Fruit fly (Drosophila melanogaster) whole organism, embryonic: ENCODE results near the gene CG10996.

Source experiments
- Bteb2 ChIP-seq: fragments of 200-800 bp; sonication (Bioruptor generic); optimal IDR thresholded peaks from 2 replicates; lab custom pipeline; 2016; ENCODE audit warnings: missing biosample characterization, missing genetic modification characterization
- CG10979 ChIP-seq: fragments of 200-800 bp; sonication (Bioruptor generic); optimal IDR thresholded peaks from 2 replicates; lab custom pipeline; 2018; ENCODE audit warnings: missing biosample characterization, mild to moderate bottlenecking, missing genetic modification characterization, moderate library complexity
- CG11504 ChIP-seq: fragments of 200-800 bp; sonication (Bioruptor generic); optimal IDR thresholded peaks from 3 replicates; lab custom pipeline; 2019; ENCODE audit warnings: missing biosample characterization, mild to moderate bottlenecking, missing genetic modification characterization, moderate library complexity
- CG11696 ChIP-seq: fragments of 200-800 bp; sonication (Bioruptor generic); IDR thresholded peaks from 2 replicates; pipeline ENCODE4 v1.3.6; 2022; ENCODE audit warnings: missing biosample characterization, missing genetic modification characterization
- CG13296 ChIP-seq: fragments of 200-800 bp; sonication (Bioruptor generic); optimal IDR thresholded peaks from 3 replicates; lab custom pipeline; 2018; ENCODE audit warnings: missing biosample characterization, mild to moderate bottlenecking, missing genetic modification characterization
- CG14710 ChIP-seq: fragments of 200-800 bp; sonication (Bioruptor generic); optimal IDR thresholded peaks from 3 replicates; lab custom pipeline; 2019; ENCODE audit warnings: missing biosample characterization, mild to moderate bottlenecking, missing genetic modification characterization, moderate library complexity
- CG15073 ChIP-seq: fragments of 200-800 bp; sonication (Bioruptor generic); optimal IDR thresholded peaks from 2 replicates; lab custom pipeline; 2016; ENCODE audit warnings: missing biosample characterization, missing genetic modification characterization
- CG16863 ChIP-seq: fragments of 200-800 bp; sonication (Bioruptor generic); optimal IDR thresholded peaks from 3 replicates; lab custom pipeline; 2016; ENCODE audit warnings: missing biosample characterization, missing genetic modification characterization
- CG17186 ChIP-seq: fragments of 200-800 bp; sonication (Bioruptor generic); optimal IDR thresholded peaks from 3 replicates; lab custom pipeline; 2017; ENCODE audit warnings: missing biosample characterization, missing genetic modification reagents, missing genetic modification characterization
- CG17568 ChIP-seq: fragments of 200-800 bp; sonication (Bioruptor generic); optimal IDR thresholded peaks from 2 replicates; lab custom pipeline; 2018; ENCODE audit warnings: missing biosample characterization, mild to moderate bottlenecking, missing genetic modification characterization, moderate library complexity
- CG18262 ChIP-seq: fragments of 200-800 bp; optimal IDR thresholded peaks from 3 replicates; lab custom pipeline; 2019; ENCODE audit warnings: missing biosample characterization, mild to moderate bottlenecking, missing genetic modification characterization, moderate library complexity
- CG2129 ChIP-seq: fragments of 200-800 bp; sonication (Bioruptor generic); IDR thresholded peaks from 2 replicates; pipeline ENCODE4 v1.3.6; 2022; ENCODE audit warnings: missing biosample characterization, missing genetic modification characterization; ENCODE audit not compliant: partially characterized antibody
- CG2678 ChIP-seq: fragments of 200-800 bp; sonication (Bioruptor generic); optimal IDR thresholded peaks from 3 replicates; lab custom pipeline; 2019; ENCODE audit warnings: missing biosample characterization, mild to moderate bottlenecking, missing genetic modification characterization, moderate library complexity
- CG34224 ChIP-seq: fragments of 200-800 bp; sonication (Bioruptor generic); IDR thresholded peaks from 3 replicates; pipeline ENCODE4 v1.3.6; 2022; ENCODE audit warnings: missing biosample characterization, missing genetic modification characterization; ENCODE audit not compliant: partially characterized antibody
- CG4282 ChIP-seq: fragments of 200-800 bp; sonication (Bioruptor generic); optimal IDR thresholded peaks from 2 replicates; lab custom pipeline; 2016; ENCODE audit warnings: missing biosample characterization, missing genetic modification characterization
- CG4424 ChIP-seq: fragments of 200-800 bp; sonication (Bioruptor generic); optimal IDR thresholded peaks from 3 replicates; lab custom pipeline; 2016; ENCODE audit warnings: missing biosample characterization, missing genetic modification characterization
- CG5245 ChIP-seq: fragments of 200-800 bp; sonication (Bioruptor generic); optimal IDR thresholded peaks from 3 replicates; lab custom pipeline; 2016; ENCODE audit warnings: missing biosample characterization, missing genetic modification characterization
- CG6175 ChIP-seq: fragments of 200-800 bp; sonication (Bioruptor generic); IDR thresholded peaks from 3 replicates; pipeline ENCODE4 v1.3.6; 2022; ENCODE audit warnings: missing biosample characterization, missing genetic modification characterization
- CG6765 ChIP-seq: fragments of 200-800 bp; sonication (Bioruptor generic); optimal IDR thresholded peaks from 3 replicates; lab custom pipeline; 2017; ENCODE audit warnings: missing biosample characterization, mild to moderate bottlenecking, missing genetic modification characterization
- CG7556 ChIP-seq: fragments of 200-800 bp; sonication (Bioruptor generic); optimal IDR thresholded peaks from 2 replicates; lab custom pipeline; 2017; ENCODE audit warnings: missing biosample characterization, mild to moderate bottlenecking, missing genetic modification characterization
- CG7987 ChIP-seq: fragments of 200-800 bp; sonication (Bioruptor generic); optimal IDR thresholded peaks from 2 replicates; lab custom pipeline; 2018; ENCODE audit warnings: missing biosample characterization, mild to moderate bottlenecking, missing genetic modification characterization, moderate library complexity
- CG9727 ChIP-seq: fragments of 200-800 bp; sonication (Bioruptor generic); optimal IDR thresholded peaks from 3 replicates; lab custom pipeline; 2017; ENCODE audit warnings: missing biosample characterization, mild to moderate bottlenecking, missing genetic modification characterization
- CG9932 ChIP-seq: fragments of 200-800 bp; sonication (Bioruptor generic); IDR thresholded peaks from 2 replicates; pipeline ENCODE4 v1.3.6; 2022; ENCODE audit warnings: missing biosample characterization, missing genetic modification characterization
- Chrac-16 ChIP-seq: fragments of 200-800 bp; sonication (Bioruptor generic); optimal IDR thresholded peaks from 3 replicates; lab custom pipeline; 2016; ENCODE audit warnings: missing biosample characterization, missing genetic modification characterization
- HHEX ChIP-seq: fragments of 200-800 bp; sonication (Bioruptor generic); optimal IDR thresholded peaks from 3 replicates; lab custom pipeline; 2017; ENCODE audit warnings: missing biosample characterization, mild to moderate bottlenecking, missing genetic modification characterization, missing genetic modification reagents
- HLH3B ChIP-seq: fragments of 200-800 bp; sonication (Bioruptor generic); IDR thresholded peaks from 2 replicates; pipeline ENCODE4 v1.3.6; 2022; ENCODE audit warnings: missing biosample characterization, missing genetic modification characterization
- Hand ChIP-seq: fragments of 200-800 bp; sonication (Bioruptor generic); optimal IDR thresholded peaks from 2 replicates; lab custom pipeline; 2017; ENCODE audit warnings: mild to moderate bottlenecking, missing biosample characterization, missing genetic modification reagents, missing genetic modification characterization
- Hr78 ChIP-seq, 2 experiments: fragments of 200-800 bp in 1 of 2; fragments of >200 bp in 1 of 2; sonication (Bioruptor generic) in 1 of 2; optimal IDR thresholded peaks; 2 replicates each; lab custom pipeline; 2017 to 2019; ENCODE audit warnings: missing biosample characterization in 2 of 2, missing genetic modification characterization in 2 of 2, mild to moderate bottlenecking in 1 of 2, moderate library complexity in 1 of 2
- Hsf ChIP-seq: fragments of 200-800 bp; sonication (Bioruptor generic); optimal IDR thresholded peaks from 3 replicates; lab custom pipeline; 2016; ENCODE audit warnings: missing biosample characterization, missing genetic modification characterization
- TFAM ChIP-seq: fragments of 200-800 bp; sonication (Bioruptor generic); optimal IDR thresholded peaks from 2 replicates; lab custom pipeline; 2017; ENCODE audit warnings: missing biosample characterization, missing genetic modification characterization, inconsistent platforms
- ara ChIP-seq: fragments of 200-800 bp; sonication (Bioruptor generic); IDR thresholded peaks from 2 replicates; pipeline ENCODE4 v1.3.6; 2022; ENCODE audit warnings: missing biosample characterization, missing genetic modification characterization
- ato ChIP-seq: fragments of 200-800 bp; sonication (Bioruptor generic); IDR thresholded peaks from 2 replicates; pipeline ENCODE4 v1.3.6; 2022; ENCODE audit warnings: missing biosample characterization, missing genetic modification characterization; ENCODE audit not compliant: partially characterized antibody
- cas ChIP-seq: fragments of 200-800 bp; sonication (Bioruptor generic); IDR thresholded peaks from 2 replicates; pipeline ENCODE4 v1.3.6; 2022; ENCODE audit warnings: missing biosample characterization, missing genetic modification characterization
- chm ChIP-seq: fragments of 200-800 bp; sonication (Bioruptor generic); IDR thresholded peaks from 2 replicates; pipeline ENCODE4 v1.3.6; 2022; ENCODE audit warnings: missing biosample characterization, missing genetic modification characterization
- cwo ChIP-seq: fragments of 200-800 bp; sonication (Bioruptor generic); optimal IDR thresholded peaks from 3 replicates; lab custom pipeline; 2017; ENCODE audit warnings: missing biosample characterization, missing genetic modification characterization, mild to moderate bottlenecking, moderate library complexity, missing genetic modification reagents
- emc ChIP-seq: fragments of 200-800 bp; sonication (Bioruptor generic); optimal IDR thresholded peaks from 2 replicates; lab custom pipeline; 2016; ENCODE audit warnings: missing biosample characterization, missing genetic modification characterization
- gcm2 ChIP-seq: fragments of 200-800 bp; sonication (Bioruptor generic); optimal IDR thresholded peaks from 2 replicates; lab custom pipeline; 2016; ENCODE audit warnings: missing biosample characterization, missing genetic modification characterization
- gro ChIP-seq: fragments of 200-800 bp; sonication (Bioruptor generic); optimal IDR thresholded peaks from 2 replicates; lab custom pipeline; 2016; ENCODE audit warnings: missing biosample characterization, missing genetic modification characterization
- gsb ChIP-seq: fragments of 200-800 bp; sonication (Bioruptor generic); IDR thresholded peaks from 2 replicates; pipeline ENCODE4 v1.3.6; 2022; ENCODE audit warnings: missing biosample characterization, missing genetic modification characterization
- her ChIP-seq: fragments of 200-800 bp; sonication (Bioruptor generic); optimal IDR thresholded peaks from 2 replicates; lab custom pipeline; 2016; ENCODE audit warnings: missing biosample characterization, missing genetic modification characterization
- lmd ChIP-seq: fragments of 200-800 bp; sonication (Bioruptor generic); IDR thresholded peaks from 2 replicates; pipeline ENCODE4 v1.3.6; 2022; ENCODE audit warnings: missing biosample characterization, missing genetic modification characterization
- nerfin-2 ChIP-seq: fragments of 200-800 bp; sonication (Bioruptor generic); IDR thresholded peaks from 2 replicates; pipeline ENCODE4 v1.3.6; 2022; ENCODE audit warnings: missing biosample characterization, missing genetic modification characterization; ENCODE audit not compliant: partially characterized antibody
- nmo ChIP-seq: fragments of 200-800 bp; sonication (Bioruptor generic); optimal IDR thresholded peaks from 2 replicates; lab custom pipeline; 2018; ENCODE audit warnings: missing biosample characterization, mild to moderate bottlenecking, missing genetic modification characterization, moderate library complexity
- p53 ChIP-seq: fragments of 200-800 bp; sonication (Bioruptor generic); optimal IDR thresholded peaks from 2 replicates; lab custom pipeline; 2016; ENCODE audit warnings: missing biosample characterization, missing genetic modification characterization
- sens ChIP-seq: fragments of 200-800 bp; sonication (Bioruptor generic); peaks from one replicate; lab custom pipeline; 2016; ENCODE audit warnings: missing biosample characterization, missing genetic modification characterization
- slbo ChIP-seq: fragments of 200-800 bp; sonication (Bioruptor generic); IDR thresholded peaks from 2 replicates; pipeline ENCODE4 v1.3.6; 2022; ENCODE audit warnings: missing biosample characterization, missing genetic modification characterization
- slp2 ChIP-seq: fragments of 200-800 bp; sonication (Bioruptor generic); optimal IDR thresholded peaks from 2 replicates; lab custom pipeline; 2016; ENCODE audit warnings: missing biosample characterization, missing genetic modification characterization
- ttk ChIP-seq: fragments of 200-800 bp; sonication (Bioruptor generic); IDR thresholded peaks from 2 replicates; pipeline ENCODE4 v2.1.2; 2022; ENCODE audit warnings: missing biosample characterization, missing genetic modification characterization
- z ChIP-seq: fragments of 200-800 bp; sonication (Bioruptor generic); IDR thresholded peaks from 3 replicates; pipeline ENCODE4 v1.3.6; 2022; ENCODE audit warnings: missing biosample characterization, missing genetic modification characterization
- zfh2 ChIP-seq: fragments of 200-800 bp; sonication (Bioruptor generic); optimal IDR thresholded peaks from 2 replicates; lab custom pipeline; 2016; ENCODE audit warnings: missing biosample characterization, missing genetic modification characterization

CG10996 gene

DNA sequence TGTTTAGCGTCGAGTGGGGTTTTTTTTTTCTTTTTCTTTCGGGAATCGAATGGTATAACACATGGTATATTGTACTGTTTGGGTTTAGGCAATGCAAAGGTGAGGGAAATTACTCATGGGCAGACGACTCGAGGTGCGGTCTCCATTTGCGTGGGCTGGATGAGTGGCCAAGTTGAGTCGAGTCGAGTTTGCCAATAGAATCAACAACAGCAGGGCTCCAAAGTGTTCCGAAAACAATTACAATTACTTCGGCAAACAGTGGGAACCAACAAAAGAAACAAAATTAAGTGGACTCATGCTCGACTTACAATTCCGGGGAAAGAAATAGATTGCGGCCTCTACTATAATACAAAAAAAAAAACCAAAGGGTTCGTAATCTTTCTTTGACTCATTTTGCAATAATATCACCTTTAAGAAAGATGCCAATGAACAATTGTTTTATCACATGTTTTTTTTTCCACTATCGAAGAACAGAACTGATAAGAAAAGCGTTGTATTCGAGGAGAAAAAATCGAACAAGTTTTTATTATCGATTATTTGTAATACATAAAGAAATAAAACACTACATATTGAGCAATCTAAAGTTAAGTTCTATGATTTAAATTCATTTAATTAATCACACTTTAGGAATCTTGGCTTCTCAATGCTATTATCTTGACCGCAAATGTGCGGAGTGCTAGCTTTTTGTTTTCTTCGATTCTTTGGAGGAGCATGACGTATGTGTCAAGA is 23.0 kb upstream of the CG10996 start (continued):
- no peak for TF ChIP-seq nerfin-2
- no peak for TF ChIP-seq slbo (GFP tag; lab: Robert Waterston, UW)
- peak; percentile 32 for TF ChIP-seq CG11504 (tag; lab: Kevin White, UChicago)
- no peak for TF ChIP-seq CG2129
- TF ChIP-seq Bteb2 (GFP tag; lab: Kevin White, UChicago), result no peak
- no peak for TF ChIP-seq Chrac-16
- 0 out of 2 replicates have a peak, but pooled peaks have one; percentile 29 for TF ChIP-seq chm
- no peak for TF ChIP-seq TFAM
- peak; percentile 30 for TF ChIP-seq CG7556 (GFP tag; lab: Kevin White, UChicago)
- TF ChIP-seq CG13296 (GFP tag; lab: Kevin White, UChicago), result no peak
- TF ChIP-seq slp2, result no peak
- TF ChIP-seq CG4424 (GFP tag; lab: Kevin White, UChicago), result no peak
- TF ChIP-seq ttk (GFP tag; lab: Robert Waterston, UW), result no peak
- peak; percentile 6 for TF ChIP-seq CG14710 (tag; lab: Kevin White, UChicago)
- TF ChIP-seq CG16863 (GFP tag; lab: Kevin White, UChicago), result no peak
- TF ChIP-seq ara (GFP tag; lab: Robert Waterston, UW), result peak; percentile 6; the same call in 1 of the 2 replicates
- no peak for TF ChIP-seq Hr78 (GFP tag; optimal IDR thresholded peaks at IDR 0.05; lab: Kevin White, UChicago)
- TF ChIP-seq lmd (GFP tag; lab: Robert Waterston, UW), result no peak
- peak; percentile 21 for TF ChIP-seq CG7987 (GFP tag; lab: Kevin White, UChicago)
- no peak for TF ChIP-seq CG4282 (GFP tag; lab: Kevin White, UChicago)
- TF ChIP-seq CG34224 (GFP tag; lab: Robert Waterston, UW), result no peak
- TF ChIP-seq gro (GFP tag; lab: Kevin White, UChicago), result no peak
- TF ChIP-seq gcm2 (GFP tag; lab: Kevin White, UChicago), result no peak
- peak; percentile 11 for TF ChIP-seq CG10979 (tag; lab: Kevin White, UChicago)
- TF ChIP-seq zfh2 (GFP tag; lab: Kevin White, UChicago), result no peak
- no peak for TF ChIP-seq CG17186
- peak; percentile 80 for TF ChIP-seq z (GFP tag; lab: Robert Waterston, UW)
- no peak for TF ChIP-seq HLH3B (GFP tag; lab: Robert Waterston, UW)
- TF ChIP-seq CG9727 (GFP tag; lab: Kevin White, UChicago), result peak; percentile 48
- no peak for TF ChIP-seq gsb (GFP tag; lab: Robert Waterston, UW)
- peak; percentile 80 for TF ChIP-seq CG11696 (GFP tag; lab: Robert Waterston, UW)
- no peak for TF ChIP-seq p53 (GFP tag; lab: Kevin White, UChicago)
- no peak for TF ChIP-seq CG15073 (GFP tag; lab: Kevin White, UChicago)
- TF ChIP-seq her (GFP tag; lab: Kevin White, UChicago), result no peak
- TF ChIP-seq nmo (GFP tag; lab: Kevin White, UChicago), result peak; percentile 40
- no peak for TF ChIP-seq CG18262 (tag; lab: Kevin White, UChicago)
- TF ChIP-seq Hand (GFP tag; lab: Kevin White, UChicago), result peak; percentile 13
- TF ChIP-seq CG17568 (GFP tag; lab: Kevin White, UChicago), result peak; percentile 21
- no peak for TF ChIP-seq CG6175 (GFP tag; lab: Robert Waterston, UW)
- TF ChIP-seq ato (GFP tag; lab: Robert Waterston, UW), result no peak
- TF ChIP-seq CG2678 (tag; lab: Kevin White, UChicago), result peak; percentile 66
- TF ChIP-seq emc (GFP tag; lab: Kevin White, UChicago), result no peak
- TF ChIP-seq CG5245 (GFP tag; lab: Kevin White, UChicago), result no peak
- no peak for TF ChIP-seq CG6765 (GFP tag; lab: Kevin White, UChicago)
- peak; percentile 6 for TF ChIP-seq cwo (GFP tag; lab: Kevin White, UChicago)
- 0 out of 2 replicates have a peak, but pooled peaks have one; percentile 20 for TF ChIP-seq CG9932 (GFP tag; lab: Robert Waterston, UW)
- peak; percentile 85 for TF ChIP-seq sens
- no peak for TF ChIP-seq cas (GFP tag; lab: Robert Waterston, UW)
- TF ChIP-seq HHEX (GFP tag; lab: Kevin White, UChicago), result peak; percentile 1
- TF ChIP-seq Hsf, result no peak
